Fruit fly (Drosophila melanogaster) Kc167 (cell line): ENCODE measurements around the gene CG8492.

ENCODE experiments used
- Myc ChIP-seq: fragments of >200 bp; optimal IDR thresholded peaks from 2 replicates; lab custom pipeline; 2017; ENCODE audit warnings: missing external identifiers
- Sin3A ChIP-seq: fragments of >200 bp; optimal IDR thresholded peaks from 2 replicates; lab custom pipeline; 2018; ENCODE audit warnings: missing external identifiers
- h ChIP-seq: fragments of >200 bp; optimal IDR thresholded peaks from 3 replicates; lab custom pipeline; 2018; ENCODE audit warnings: missing external identifiers
- insv ChIP-seq: fragments of >200 bp; optimal IDR thresholded peaks from 3 replicates; lab custom pipeline; 2018; ENCODE audit warnings: missing external identifiers
- psq ChIP-seq: fragments of >200 bp; optimal IDR thresholded peaks from 2 replicates; lab custom pipeline; 2017; ENCODE audit warnings: missing external identifiers
- ttk ChIP-seq: sonication (Bioruptor generic); optimal IDR thresholded peaks from 2 replicates; lab custom pipeline; 2017; ENCODE audit warnings: missing external identifiers

Gene CG8492

DNA sequence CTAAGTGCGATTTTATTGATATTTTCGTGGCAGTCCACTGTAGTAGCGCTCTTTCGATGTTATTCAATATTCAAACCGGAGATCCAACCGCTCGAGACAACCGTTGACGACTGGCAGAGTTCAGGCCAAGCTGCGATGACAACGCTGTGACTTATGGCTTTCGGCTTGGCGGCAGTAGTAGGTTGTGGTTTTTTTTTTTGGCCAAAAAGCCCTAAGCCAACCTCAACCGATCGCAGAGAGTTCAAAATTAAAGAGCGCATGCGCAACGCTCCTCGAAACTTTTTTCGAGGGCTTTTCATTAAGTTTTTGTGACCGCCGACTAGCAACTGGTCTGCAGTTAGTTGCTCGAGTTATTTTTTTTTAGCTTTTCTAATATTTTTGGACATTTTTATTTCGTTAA, 10.9 kb upstream of the CG8492 start, which contains the start of gene Snmp2:
Gene Snmp2 (minus strand): TSS at position 101 of the 400 bp plus-strand sequence.
- TF ChIP-seq h (lab: Kevin White, UChicago): no peak
- no peak for TF ChIP-seq Myc
- no peak for TF ChIP-seq insv (lab: Kevin White, UChicago)
- TF ChIP-seq ttk (lab: Kevin White, UChicago): no peak
- TF ChIP-seq psq (lab: Kevin White, UChicago): no peak
- no peak for TF ChIP-seq Sin3A (lab: Kevin White, UChicago)

DNA sequence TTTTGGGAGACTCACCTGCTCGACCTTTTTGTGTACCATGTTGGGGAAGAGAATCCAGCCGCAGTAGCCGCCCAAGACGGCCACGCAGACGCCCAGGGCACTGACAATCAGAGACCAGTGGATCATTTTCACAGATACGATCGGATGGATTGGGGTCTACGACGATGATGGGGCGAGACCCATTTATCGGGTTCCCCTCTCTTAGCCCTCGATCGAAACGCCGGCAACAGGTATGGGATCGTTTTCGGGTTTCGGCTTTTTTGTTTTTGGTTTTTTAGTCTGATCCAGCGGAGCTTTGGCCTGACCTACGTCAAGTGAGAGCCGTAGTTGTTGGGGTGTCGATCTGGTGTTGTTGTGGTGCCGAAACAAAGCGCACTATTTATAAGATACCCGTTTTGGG, 10.0 kb upstream of the CG8492 start:
- TF ChIP-seq Myc (no peak), ttk (lab: Kevin White, UChicago) (no peak), insv (lab: Kevin White, UChicago) (no peak), psq (lab: Kevin White, UChicago) (no peak), Sin3A (lab: Kevin White, UChicago) (no peak), h (lab: Kevin White, UChicago) (no peak)

DNA sequence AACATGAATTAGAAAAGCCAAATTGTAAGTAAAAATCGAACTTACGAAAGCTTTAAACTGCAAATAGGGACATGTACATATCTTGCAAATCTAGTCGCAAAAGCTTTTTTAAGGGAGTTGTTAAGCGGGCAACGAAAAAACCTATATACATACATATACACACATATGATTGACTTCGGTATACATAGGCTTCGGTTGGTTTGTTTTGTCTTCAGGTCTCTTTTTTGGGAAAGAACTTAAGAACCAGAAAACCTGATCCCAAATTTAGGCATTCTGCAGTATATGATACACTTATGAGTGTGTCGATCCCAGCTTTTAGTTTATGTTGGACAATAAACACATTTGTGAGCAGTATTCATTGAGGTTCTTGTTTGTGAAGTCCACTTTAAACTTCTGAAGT, 5.3 kb downstream of the CG8492 start:
- no peak for TF ChIP-seq Sin3A (lab: Kevin White, UChicago)
- no peak for TF ChIP-seq insv (lab: Kevin White, UChicago)
- no peak for TF ChIP-seq psq (lab: Kevin White, UChicago)
- no peak for TF ChIP-seq h (lab: Kevin White, UChicago)
- TF ChIP-seq ttk (lab: Kevin White, UChicago): no peak
- no peak for TF ChIP-seq Myc

DNA sequence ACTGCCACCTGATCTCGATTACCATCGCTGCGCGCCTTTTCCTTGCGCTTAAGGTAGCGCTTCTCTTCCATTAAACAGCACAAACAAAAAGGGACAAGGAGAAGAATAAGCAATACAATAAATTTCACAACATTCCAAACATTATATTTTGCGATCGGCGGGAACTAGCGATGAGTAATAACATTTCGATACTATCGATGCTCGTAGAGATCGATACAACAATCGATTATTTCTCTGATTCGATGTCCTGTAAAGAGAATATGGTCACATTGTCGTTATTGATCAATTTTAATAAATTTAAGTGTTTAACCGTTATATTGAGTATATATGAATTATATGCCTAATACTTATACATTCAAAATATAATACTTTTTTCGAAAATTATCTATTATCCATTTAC, 5.7 kb downstream of the CG8492 start, which contains the start of gene CG7457:
Gene CG7457 (minus strand): TSS at position 189 of the 400 bp plus-strand sequence.
- no peak for TF ChIP-seq insv (lab: Kevin White, UChicago)
- TF ChIP-seq Sin3A (lab: Kevin White, UChicago): no peak
- no peak for TF ChIP-seq h (lab: Kevin White, UChicago)
- TF ChIP-seq Myc: no peak
- TF ChIP-seq psq (lab: Kevin White, UChicago): no peak
- TF ChIP-seq ttk (lab: Kevin White, UChicago): no peak

DNA sequence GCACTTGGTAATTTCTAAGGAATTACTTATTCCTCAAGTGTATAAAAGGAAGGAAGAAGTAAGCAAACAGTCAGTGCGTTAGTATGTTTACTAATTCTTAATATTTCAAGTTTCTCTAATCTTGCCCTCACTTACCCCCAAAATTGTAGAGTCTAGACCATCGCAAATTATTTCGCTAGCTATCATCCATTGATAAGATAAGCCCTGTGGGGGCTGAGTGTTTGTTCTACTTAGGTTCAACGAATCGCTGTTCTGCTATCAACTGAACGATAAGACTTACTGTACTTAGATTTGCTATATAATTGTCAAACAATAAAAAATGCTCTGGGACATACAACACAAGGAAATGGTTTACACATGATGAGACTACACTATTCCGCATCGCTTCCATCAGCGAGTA, 10.5 kb downstream of the CG8492 start:
- TF ChIP-seq Myc (no peak), ttk (lab: Kevin White, UChicago) (no peak), Sin3A (lab: Kevin White, UChicago) (no peak), h (lab: Kevin White, UChicago) (no peak), insv (lab: Kevin White, UChicago) (no peak)

DNA sequence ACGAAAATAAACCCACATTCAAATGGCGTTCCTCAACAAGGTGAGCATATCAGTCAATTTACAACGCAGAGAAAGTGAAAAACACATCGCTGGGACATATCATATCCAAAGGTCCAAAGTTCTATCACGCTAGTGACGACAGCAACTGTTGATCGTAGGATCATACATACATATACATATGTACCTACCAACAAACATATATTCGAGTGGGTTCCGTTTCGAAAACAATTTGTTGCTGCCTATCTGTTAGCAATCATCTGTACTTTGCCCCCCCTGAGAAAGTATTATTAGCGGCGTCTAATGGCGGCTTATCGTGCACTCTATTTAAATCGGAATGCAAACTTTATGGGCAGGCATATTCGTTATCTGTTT, 12.6 kb downstream of the CG8492 start:
- TF ChIP-seq Myc (no peak), insv (lab: Kevin White, UChicago) (no peak), Sin3A (lab: Kevin White, UChicago) (no peak), psq (lab: Kevin White, UChicago) (no peak), ttk (lab: Kevin White, UChicago) (no peak), h (lab: Kevin White, UChicago) (no peak)

DNA sequence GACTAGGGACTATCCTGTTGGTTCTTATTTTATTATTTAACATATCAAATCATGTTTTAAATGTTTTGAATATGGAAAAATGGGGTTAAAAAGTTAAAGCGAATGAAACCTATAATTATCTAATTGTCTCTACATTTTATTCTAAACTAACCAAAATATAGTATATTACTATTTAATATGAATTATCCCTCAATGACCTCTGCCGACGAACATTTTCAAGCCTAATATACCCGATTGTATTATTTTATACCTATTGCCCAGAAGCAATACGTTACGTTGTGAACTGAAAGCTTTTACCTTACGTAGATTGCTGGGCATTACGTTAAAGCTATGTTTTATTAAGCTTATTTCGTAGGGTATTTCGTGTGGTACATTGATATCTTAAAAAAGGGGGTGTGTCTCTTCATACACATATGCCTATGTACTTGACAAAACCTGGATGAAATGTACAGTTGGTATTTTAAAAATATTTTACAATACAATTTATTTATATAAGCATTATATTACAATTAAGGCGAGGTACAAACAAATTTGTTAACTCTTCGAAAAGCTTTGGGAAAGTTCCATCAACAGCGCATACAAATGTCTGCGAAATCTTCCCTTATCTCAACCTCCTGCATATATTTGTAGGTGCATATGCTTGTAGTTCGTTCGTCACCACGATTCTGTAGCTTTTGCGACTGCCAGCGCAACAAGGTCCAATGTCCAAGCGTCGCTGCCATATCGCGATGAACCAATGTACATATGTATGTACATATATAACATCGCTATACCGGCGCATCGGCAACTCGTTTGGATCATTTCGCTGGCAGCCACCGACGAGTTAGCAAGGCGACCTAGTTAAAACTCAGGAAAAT, 13.2 kb downstream of the CG8492 start, which contains the start of gene Mcad:
Gene Mcad (plus strand): TSS at position 790 of the 857 bp plus-strand sequence.
- no peak for TF ChIP-seq Myc
- no peak for TF ChIP-seq psq (lab: Kevin White, UChicago)
- TF ChIP-seq ttk (lab: Kevin White, UChicago): no peak
- TF ChIP-seq Sin3A (lab: Kevin White, UChicago): no peak
- no peak for TF ChIP-seq insv (lab: Kevin White, UChicago)
- no peak for TF ChIP-seq h (lab: Kevin White, UChicago)

DNA sequence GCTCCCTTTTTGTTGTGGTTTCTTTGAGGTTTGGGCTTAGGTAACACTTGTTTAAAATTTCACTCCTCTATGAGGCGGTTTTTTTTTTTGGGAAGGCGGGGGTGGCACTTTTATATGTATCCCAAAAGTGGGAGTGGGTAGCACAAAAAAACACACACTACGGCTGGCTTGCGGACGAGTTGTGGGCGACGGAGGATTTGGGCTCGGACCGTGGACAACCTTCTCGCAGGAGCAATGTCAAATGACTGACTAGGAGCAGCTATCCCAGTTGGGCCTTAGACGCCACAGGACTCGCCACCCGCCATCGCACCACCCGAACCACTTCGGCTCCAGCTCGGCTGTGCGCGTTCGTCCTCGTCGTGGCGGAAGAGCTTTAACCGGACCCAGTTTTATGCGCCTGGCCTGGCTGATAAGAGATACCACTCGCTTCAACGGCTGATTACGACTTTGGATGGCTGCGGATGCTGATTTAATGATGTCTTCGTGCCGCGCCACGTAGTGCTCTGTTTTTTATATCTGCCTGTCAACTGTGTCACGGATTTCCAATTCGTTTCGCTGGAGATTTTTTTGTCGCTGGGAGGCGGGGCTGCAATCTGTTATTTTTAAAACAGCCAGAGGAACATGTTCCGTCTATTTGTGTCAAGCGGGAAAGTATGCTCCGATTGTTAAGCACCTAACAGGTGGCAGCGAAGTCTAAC, 14.0 kb downstream of the CG8492 start, which contains the start of gene Ank2:
Gene Ank2 (minus strand): TSS at position 533 of the 698 bp plus-strand sequence.
- TF ChIP-seq Sin3A (lab: Kevin White, UChicago): no peak
- TF ChIP-seq ttk (lab: Kevin White, UChicago): no peak
- TF ChIP-seq Myc: no peak
- no peak for TF ChIP-seq psq (lab: Kevin White, UChicago)
- no peak for TF ChIP-seq insv (lab: Kevin White, UChicago)
- TF ChIP-seq h (lab: Kevin White, UChicago): no peak

DNA sequence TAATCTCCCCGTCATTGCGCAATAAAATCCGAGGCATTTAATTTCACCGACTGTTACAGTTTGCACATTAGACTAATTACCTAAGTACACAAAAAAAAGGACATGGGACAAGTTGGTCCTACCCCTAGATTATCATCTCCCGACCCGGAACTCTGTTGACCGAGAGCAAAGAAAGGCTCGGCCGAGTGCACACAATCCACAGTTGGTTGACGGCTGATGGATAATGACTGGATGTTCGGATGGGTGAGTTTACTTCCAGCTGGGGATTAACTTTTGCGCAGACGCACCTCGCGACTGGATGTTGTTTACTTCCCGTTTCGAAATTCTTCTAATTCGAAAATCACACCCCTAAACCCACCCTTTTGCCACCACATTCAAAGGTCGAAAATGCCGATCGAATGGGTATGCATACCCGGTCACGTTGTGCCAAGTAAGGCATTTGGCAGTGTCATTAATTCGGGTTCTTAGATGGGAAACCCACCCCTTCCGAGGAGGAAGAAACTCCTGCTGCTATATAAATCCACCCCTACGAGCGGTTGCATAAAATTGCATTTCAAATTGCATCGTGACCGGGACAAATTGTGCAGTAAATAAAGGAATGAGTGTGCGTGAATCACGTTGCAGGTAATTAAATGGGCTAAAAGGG, 17.6 kb downstream of the CG8492 start:
- TF ChIP-seq Myc: no peak
- no peak for TF ChIP-seq Sin3A (lab: Kevin White, UChicago)
- no peak for TF ChIP-seq h (lab: Kevin White, UChicago)
- TF ChIP-seq psq (lab: Kevin White, UChicago): no peak
- no peak for TF ChIP-seq insv (lab: Kevin White, UChicago)
- no peak for TF ChIP-seq ttk (lab: Kevin White, UChicago)

DNA sequence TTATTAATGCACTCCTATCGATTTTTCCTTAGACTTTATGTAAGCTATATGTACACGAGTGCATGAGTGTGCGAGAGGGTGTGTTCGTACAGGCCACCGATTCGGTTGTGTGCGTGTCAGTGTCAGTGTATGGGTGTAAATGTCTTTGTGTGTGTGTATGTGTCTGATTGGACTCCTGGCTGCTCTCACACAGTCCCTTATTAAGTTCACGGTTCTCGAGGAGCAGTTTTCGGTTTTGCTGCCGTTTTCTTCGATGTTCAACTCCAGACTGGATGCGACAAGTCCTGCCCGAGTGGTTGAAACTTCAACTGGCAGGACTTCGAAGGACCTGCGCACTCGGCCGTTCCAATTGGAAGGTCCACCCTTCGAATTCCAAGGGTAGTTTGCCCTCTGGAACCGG, 18.6 kb downstream of the CG8492 start:
- TF ChIP-seq insv (lab: Kevin White, UChicago) (no peak), Sin3A (lab: Kevin White, UChicago) (no peak), h (lab: Kevin White, UChicago) (no peak), Myc (no peak), psq (lab: Kevin White, UChicago) (no peak), ttk (lab: Kevin White, UChicago) (no peak)

DNA sequence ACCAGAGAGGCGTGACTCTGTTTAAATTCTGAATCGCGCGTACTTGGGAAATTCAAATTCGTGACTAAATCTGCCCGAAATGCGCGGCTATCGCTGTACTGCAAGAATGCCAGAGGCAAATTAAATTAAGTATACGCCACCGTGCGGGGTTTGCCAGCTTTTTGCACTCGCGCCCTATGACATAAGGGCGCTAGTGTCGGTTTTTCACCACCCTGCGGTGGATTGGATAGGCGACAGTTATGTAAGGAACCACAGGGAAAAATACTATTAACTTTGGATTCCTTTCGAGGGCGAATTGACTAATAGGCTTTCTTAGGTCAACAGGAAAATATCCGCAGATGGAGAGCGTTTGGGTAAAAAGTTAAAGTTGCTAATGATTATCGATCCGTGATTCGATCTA, 36.4 kb downstream of the CG8492 start, which contains the start of gene CG44195:
Gene CG44195 (minus strand): TSS at position 101 of the 400 bp plus-strand sequence.
- TF ChIP-seq insv (lab: Kevin White, UChicago) (no peak), ttk (lab: Kevin White, UChicago) (no peak)
